Fruit fly (Drosophila melanogaster): Measurements from ENCODE around the gene LysS.

- TF ChIP-seq CG17806 (tag; optimal IDR thresholded peaks at IDR 0.05), result no peak
- TF ChIP-seq CG9948 (tag; optimal IDR thresholded peaks at IDR 0.05), result no peak
- no peak for TF ChIP-seq CG14655 (GFP tag; optimal IDR thresholded peaks at IDR 0.05)
- no peak for TF ChIP-seq CG15710 (tag; optimal IDR thresholded peaks at IDR 0.05)
- no peak for TF ChIP-seq fd96Ca (GFP tag; IDR thresholded peaks at IDR 0.05)
These were observed 38.0 kb downstream of the LysS start for dm6 chr3L:1265423-1266002.

Measured in whole organism, pupa.